Worm (Caenorhabditis elegans): Measurements from ENCODE around the gene irld-50.

irld-50 gene

ce11 chrII:2973940-2974402, 30.1 kb upstream of the irld-50 start (continued):
- peak; percentile 92 for TF ChIP-seq let-526 (GFP tag; IDR thresholded peaks at IDR 0.05)
- TF ChIP-seq efl-1 (GFP tag; optimal IDR thresholded peaks at IDR 0.05), result no peak
- no peak for TF ChIP-seq ztf-28 (GFP tag; IDR thresholded peaks at IDR 0.05)
- peak; percentile 81 for TF ChIP-seq F52B5.7 (tag; optimal IDR thresholded peaks at IDR 0.05)
- peak; percentile 75 for TF ChIP-seq lin-26 (GFP tag; IDR thresholded peaks at IDR 0.05)
- TF ChIP-seq ztf-3 (GFP tag; optimal IDR thresholded peaks at IDR 0.05), result peak; percentile 88
- peak; percentile 35 for TF ChIP-seq ceh-79 (tag; optimal IDR thresholded peaks at IDR 0.05)
- peak; percentile 94 for TF ChIP-seq ekl-4 (GFP tag; IDR thresholded peaks at IDR 0.05)
- peak; percentile 100 for TF ChIP-seq zfh-2 (GFP tag; conservative IDR thresholded peaks at IDR 0.05)
- TF ChIP-seq egl-44 (GFP tag; IDR thresholded peaks at IDR 0.05), result peak; percentile 95
- no peak for TF ChIP-seq snpc-3.4 (tag; optimal IDR thresholded peaks at IDR 0.05)
- peak; percentile 87 for TF ChIP-seq lag-1 (GFP tag; IDR thresholded peaks at IDR 0.05)
- no peak for TF ChIP-seq F49E8.2 (tag; optimal IDR thresholded peaks at IDR 0.05; ENCODE audit: insufficient read depth)
- no peak for TF ChIP-seq ceh-91 (GFP tag; IDR thresholded peaks at IDR 0.05)
- TF ChIP-seq ZK185.1 (tag; optimal IDR thresholded peaks at IDR 0.05; ENCODE audit: poor library complexity, severe bottlenecking), result peak; percentile 68
- peak; percentile 62; the same call in 1 of the 2 replicates for TF ChIP-seq rcor-1 (GFP tag; IDR thresholded peaks at IDR 0.05)
- TF ChIP-seq dox-1 (GFP tag; IDR thresholded peaks at IDR 0.05), result peak; percentile 91
- peak; percentile 36 for TF ChIP-seq mel-28 (tag; optimal IDR thresholded peaks at IDR 0.05; ENCODE audit: borderline replicate concordance)
- TF ChIP-seq die-1 (tag; optimal IDR thresholded peaks at IDR 0.05), result no peak
- TF ChIP-seq D2030.7 (GFP tag; IDR thresholded peaks at IDR 0.05), result no peak
- peak; percentile 17; the same call in 1 of the 2 replicates for TF ChIP-seq C17E4.6 (GFP tag; IDR thresholded peaks at IDR 0.05)
- peak; percentile 85 for TF ChIP-seq gei-17 (GFP tag; optimal IDR thresholded peaks at IDR 0.05)
- no peak for TF ChIP-seq sdz-38 (tag; optimal IDR thresholded peaks at IDR 0.05)
- no peak for TF ChIP-seq ccch-3 (GFP tag; optimal IDR thresholded peaks at IDR 0.05)
- TF ChIP-seq F57A8.1 (GFP tag; optimal IDR thresholded peaks at IDR 0.05), result no peak
- no peak for TF ChIP-seq madf-8 (GFP tag; conservative IDR thresholded peaks at IDR 0.05)
- TF ChIP-seq F33H1.4 (GFP tag; IDR thresholded peaks at IDR 0.05), result no peak; the same call in 1 of the 2 replicates
- TF ChIP-seq attf-5 (GFP tag; optimal IDR thresholded peaks at IDR 0.05), result peak; percentile 74
- no peak for TF ChIP-seq hlh-12 (tag; optimal IDR thresholded peaks at IDR 0.05)
- TF ChIP-seq nfyb-1 (GFP tag; IDR thresholded peaks at IDR 0.05), result peak; percentile 97
- TF ChIP-seq lin-35 (GFP tag; optimal IDR thresholded peaks at IDR 0.05), result peak in 1 of 3 experiments; percentile 83
- peak; percentile 100 for TF ChIP-seq egrh-3 (GFP tag; IDR thresholded peaks at IDR 0.05)
- TF ChIP-seq cebp-1 (GFP tag; IDR thresholded peaks at IDR 0.05), result peak; percentile 64; the same call in 1 of the 2 replicates
- peak; percentile 92 for TF ChIP-seq cebp-1 (tag; optimal IDR thresholded peaks at IDR 0.05)
- peak; percentile 85 for TF ChIP-seq Y53G8AR.9 (GFP tag; conservative IDR thresholded peaks at IDR 0.05)
- peak; percentile 73 for TF ChIP-seq F57C9.4 (tag; optimal IDR thresholded peaks at IDR 0.05)
- peak; percentile 54; the same call in 1 of the 2 replicates for TF ChIP-seq hmg-20 (GFP tag; IDR thresholded peaks at IDR 0.05)
- no peak for TF ChIP-seq hrde-1 (tag; optimal IDR thresholded peaks at IDR 0.05; ENCODE audit: borderline replicate concordance)
- TF ChIP-seq F39B2.1 (GFP tag; IDR thresholded peaks at IDR 0.05), result no peak
- TF ChIP-seq Y53F4B.3 (GFP tag; IDR thresholded peaks at IDR 0.05), result no peak
- no peak for TF ChIP-seq nfya-1 (tag; optimal IDR thresholded peaks at IDR 0.05; ENCODE audit: borderline replicate concordance, insufficient read depth)

Data from whole organism, young adult.